6 worm cellular contexts compared by ENCODE assay signal in genomic region chrV:13268032-13268431, ce11.
TF ChIP-seq lines count a peak whose summit lies in the region.

No protein-coding gene starts in this region.

TF ChIP-seq in whole organism, L1 larva, 84 proteins besides CTCF, POLR2A, EP300 and RAD21:
- TF ChIP-seq pax-3 (tag; optimal IDR thresholded peaks at IDR 0.05; lab: Kevin White, UChicago) (peak; percentile 80), pqm-1 (tag; optimal IDR thresholded peaks at IDR 0.05; lab: Kevin White, UChicago) (peak; percentile 59), mab-9 (GFP tag; IDR thresholded peaks at IDR 0.05; lab: Robert Waterston, UW) (no peak), tlp-1 (tag; optimal IDR thresholded peaks at IDR 0.05; lab: Kevin White, UChicago) (peak; percentile 37), fkh-10 (GFP tag; optimal IDR thresholded peaks at IDR 0.05; lab: Kevin White, UChicago) (no peak), lsy-2 (tag; optimal IDR thresholded peaks at IDR 0.05; lab: Kevin White, UChicago) (peak in 1 of 2 experiments; percentile 6), nhr-20 (tag; optimal IDR thresholded peaks at IDR 0.05; lab: Kevin White, UChicago) (no peak), nhr-84 (tag; optimal IDR thresholded peaks at IDR 0.05; lab: Kevin White, UChicago) (no peak), Y116A8C.19 (tag; optimal IDR thresholded peaks at IDR 0.05; lab: Kevin White, UChicago; ENCODE audit: borderline replicate concordance) (no peak), jun-1 (tag; optimal IDR thresholded peaks at IDR 0.05; lab: Kevin White, UChicago) (peak; percentile 15), ztf-4 (tag; optimal IDR thresholded peaks at IDR 0.05; lab: Kevin White, UChicago) (no peak), elt-2 (tag; optimal IDR thresholded peaks at IDR 0.05; lab: Kevin White, UChicago) (peak; percentile 96)
TF ChIP-seq in whole organism, L1 larva: peak in this region for 6.

TF ChIP-seq in whole organism, L2 larva, 48 proteins besides CTCF, POLR2A, EP300 and RAD21:
- TF ChIP-seq crh-2 (tag; optimal IDR thresholded peaks at IDR 0.05; lab: Kevin White, UChicago) (peak; percentile 14), fos-1 (tag; optimal IDR thresholded peaks at IDR 0.05; lab: Kevin White, UChicago) (peak; percentile 97), lin-11 (tag; optimal IDR thresholded peaks at IDR 0.05; lab: Kevin White, UChicago) (no peak), blmp-1 (tag; optimal IDR thresholded peaks at IDR 0.05; lab: Kevin White, UChicago; ENCODE audit: insufficient read depth) (no peak), R02D3.7 (tag; optimal IDR thresholded peaks at IDR 0.05; lab: Kevin White, UChicago) (no peak), skn-1 (tag; optimal IDR thresholded peaks at IDR 0.05; lab: Kevin White, UChicago) (no peak), nhr-77 (tag; optimal IDR thresholded peaks at IDR 0.05; lab: Kevin White, UChicago) (no peak)

TF ChIP-seq in whole organism, L3 larva, 47 proteins besides CTCF, POLR2A, EP300 and RAD21:
- TF ChIP-seq pqm-1 (tag; optimal IDR thresholded peaks at IDR 0.05; lab: Kevin White, UChicago) (peak; percentile 79), nhr-12 (tag; optimal IDR thresholded peaks at IDR 0.05; lab: Kevin White, UChicago) (no peak), jun-1 (tag; optimal IDR thresholded peaks at IDR 0.05; lab: Kevin White, UChicago) (peak; percentile 85), pha-4 (tag; optimal IDR thresholded peaks at IDR 0.05; lab: Kevin White, UChicago) (peak; percentile 58), elt-2 (tag; optimal IDR thresholded peaks at IDR 0.05; lab: Kevin White, UChicago) (peak; percentile 95)

TF ChIP-seq in whole organism, L4 larva, 104 proteins besides CTCF, POLR2A, EP300 and RAD21 (continues in another document):
- TF ChIP-seq dmd-9 (GFP tag; IDR thresholded peaks at IDR 0.05; lab: Robert Waterston, UW) (no peak), sdz-12 (GFP tag; optimal IDR thresholded peaks at IDR 0.05; lab: Kevin White, UChicago) (no peak), tra-1 (GFP tag; IDR thresholded peaks at IDR 0.05; lab: Robert Waterston, UW) (0 out of 2 replicates have a peak, but pooled peaks have one; percentile 28), dmd-6 (GFP tag; IDR thresholded peaks at IDR 0.05; lab: Robert Waterston, UW) (peak; percentile 74), vab-7 (GFP tag; IDR thresholded peaks at IDR 0.05; lab: Robert Waterston, UW) (no peak), nhr-10 (tag; optimal IDR thresholded peaks at IDR 0.05; lab: Kevin White, UChicago) (no peak), unc-62 (GFP tag; optimal IDR thresholded peaks at IDR 0.05 in 1 of 2; lab: Kevin White, UChicago) (no peak), unc-62 (tag; optimal IDR thresholded peaks at IDR 0.05; lab: Kevin White, UChicago) (no peak), pqm-1 (tag; optimal IDR thresholded peaks at IDR 0.05; lab: Kevin White, UChicago) (peak; percentile 96), nhr-11 (tag; optimal IDR thresholded peaks at IDR 0.05; lab: Kevin White, UChicago) (no peak), ctbp-1 (GFP tag; IDR thresholded peaks at IDR 0.05; lab: Robert Waterston, UW) (no peak), nhr-42 (GFP tag; IDR thresholded peaks at IDR 0.05; lab: Robert Waterston, UW) (no peak), nhr-102 (tag; optimal IDR thresholded peaks at IDR 0.05; lab: Kevin White, UChicago) (peak; percentile 38), attf-4 (tag; optimal IDR thresholded peaks at IDR 0.05; lab: Kevin White, UChicago) (no peak), ceh-82 (tag; optimal IDR thresholded peaks at IDR 0.05; lab: Kevin White, UChicago) (no peak), ztf-11 (tag; optimal IDR thresholded peaks at IDR 0.05; lab: Kevin White, UChicago) (no peak), madf-5 (GFP tag; IDR thresholded peaks at IDR 0.05; lab: Robert Waterston, UW) (no peak), egl-27 (tag; optimal IDR thresholded peaks at IDR 0.05; lab: Kevin White, UChicago) (no peak), lin-38 (GFP tag; IDR thresholded peaks at IDR 0.05; lab: Robert Waterston, UW) (no peak), pha-4 (GFP tag; IDR thresholded peaks at IDR 0.05; lab: Robert Waterston, UW) (0 out of 2 replicates have a peak, but pooled peaks have one; percentile 36), pha-4 (tag; optimal IDR thresholded peaks at IDR 0.05; lab: Kevin White, UChicago) (no peak), set-16 (GFP tag; IDR thresholded peaks at IDR 0.05; lab: Robert Waterston, UW) (no peak), nhr-77 (tag; optimal IDR thresholded peaks at IDR 0.05; lab: Kevin White, UChicago) (peak; percentile 27), ZK546.5 (tag; optimal IDR thresholded peaks at IDR 0.05; lab: Kevin White, UChicago) (no peak)

TF ChIP-seq in whole organism, late embryonic, 69 proteins besides CTCF, POLR2A, EP300 and RAD21:
- TF ChIP-seq elt-2 (tag; optimal IDR thresholded peaks at IDR 0.05; lab: Kevin White, UChicago) (peak; percentile 34), hlh-30 (tag; optimal IDR thresholded peaks at IDR 0.05; lab: Kevin White, UChicago; ENCODE audit: insufficient read depth) (no peak)

TF ChIP-seq in whole organism, young adult, 124 proteins besides CTCF, POLR2A, EP300 and RAD21:
- no peak for TF ChIP-seq die-1 (tag; optimal IDR thresholded peaks at IDR 0.05; lab: Kevin White, UChicago)
- peak; percentile 54; the same call in 1 of the 2 replicates for TF ChIP-seq cebp-1 (GFP tag; IDR thresholded peaks at IDR 0.05; lab: Robert Waterston, UW)
- peak; percentile 74 for TF ChIP-seq cebp-1 (tag; optimal IDR thresholded peaks at IDR 0.05; lab: Kevin White, UChicago)
- no peak for TF ChIP-seq akir-1 (GFP tag; optimal IDR thresholded peaks at IDR 0.05; lab: Kevin White, UChicago)
- peak; percentile 84 for TF ChIP-seq nhr-80 (tag; optimal IDR thresholded peaks at IDR 0.05; lab: Kevin White, UChicago)
